Worm (Caenorhabditis elegans) whole organism, L4 larva: ENCODE results near the gene abcf-1.

Experiments
- dmd-6 ChIP-seq: fragments of 200-800 bp; sonication (Bioruptor generic); IDR thresholded peaks from 2 replicates; pipeline ENCODE4 v1.3.6; 2022; ENCODE audit warnings: missing genetic modification reagents, missing genetic modification characterization, missing compliant biosample characterization
- lin-39 ChIP-seq: fragments of 150-350 bp; optimal IDR thresholded peaks from 2 replicates; lab custom pipeline; 2014; ENCODE audit warnings: missing biosample characterization, missing genetic modification reagents, missing genetic modification characterization
- mxl-2 ChIP-seq: fragments of 200-800 bp; sonication (Bioruptor generic); conservative IDR thresholded peaks from 2 replicates; pipeline ENCODE4 v1.3.6; 2022; ENCODE audit warnings: missing genetic modification reagents, missing genetic modification characterization, missing compliant biosample characterization

ce11 chrV:12759660-12760059 lies 3.5 kb downstream of the abcf-1 start, which contains the start of gene papl-1:
- TF ChIP-seq dmd-6 (GFP tag; lab: Robert Waterston, UW) = no peak
- TF ChIP-seq lin-39 (tag; lab: Kevin White, UChicago) = no peak
- no peak for TF ChIP-seq mxl-2 (GFP tag; lab: Robert Waterston, UW)
